Worm (Caenorhabditis elegans): ENCODE results near the gene Y54G2A.10.

- TF ChIP-seq ref-1 (GFP tag; conservative IDR thresholded peaks at IDR 0.05) (no peak), med-1 (GFP tag; optimal IDR thresholded peaks at IDR 0.05; ENCODE audit: insufficient read depth) (no peak), klf-2 (GFP tag; conservative IDR thresholded peaks at IDR 0.05) (no peak), flt-1 (GFP tag; IDR thresholded peaks at IDR 0.05) (no peak), ztf-23 (GFP tag; IDR thresholded peaks at IDR 0.05) (no peak), T22C8.4 (GFP tag; IDR thresholded peaks at IDR 0.05) (no peak), ztf-29 (GFP tag; IDR thresholded peaks at IDR 0.05) (no peak)
Measured at ce11 chrIV:2799890-2800289, 401 bp downstream of the Y54G2A.10 start.

All from whole organism, midembryonic.